Worm (Caenorhabditis elegans) whole organism, young adult: ENCODE results near the gene dnj-22.

Experiments
- F10E7.11 ChIP-seq: sonication (generic microtip); optimal IDR thresholded peaks from 2 replicates; lab custom pipeline; 2017; ENCODE audit warnings: mild to moderate bottlenecking, missing genetic modification characterization, moderate library complexity, missing compliant biosample characterization
- F22D6.2 ChIP-seq: sonication (generic microtip); optimal IDR thresholded peaks from 2 replicates; lab custom pipeline; 2016; ENCODE audit warnings: mild to moderate bottlenecking, missing genetic modification characterization, missing compliant biosample characterization
- F33H1.4 ChIP-seq: fragments of 200-800 bp; sonication (Bioruptor generic); IDR thresholded peaks from 2 replicates; pipeline ENCODE4 v1.3.6; 2022; ENCODE audit warnings: missing genetic modification reagents, missing genetic modification characterization, missing compliant biosample characterization
- F39B2.1 ChIP-seq: fragments of 200-800 bp; sonication (Bioruptor generic); IDR thresholded peaks from 2 replicates; pipeline ENCODE4 v1.3.6; 2022; ENCODE audit warnings: missing genetic modification reagents, missing genetic modification characterization, missing compliant biosample characterization
- F49E8.2 ChIP-seq: sonication (generic microtip); optimal IDR thresholded peaks from 3 replicates; lab custom pipeline; 2017; ENCODE audit warnings: missing genetic modification characterization, mild to moderate bottlenecking, missing compliant biosample characterization, antibody characterized with exemption, moderate library complexity; ENCODE audit not compliant: insufficient read depth
- F57C9.4 ChIP-seq: sonication (generic microtip); optimal IDR thresholded peaks from 2 replicates; lab custom pipeline; 2017; ENCODE audit warnings: mild to moderate bottlenecking, missing genetic modification characterization, missing compliant biosample characterization
- K11D2.4 ChIP-seq: fragments of 200-800 bp; sonication (Bioruptor generic); IDR thresholded peaks from 2 replicates; pipeline ENCODE4 v1.3.6; 2022; ENCODE audit warnings: missing genetic modification reagents, missing genetic modification characterization, missing compliant biosample characterization
- T07F8.4 ChIP-seq: sonication (generic microtip); optimal IDR thresholded peaks from 2 replicates; lab custom pipeline; 2016; ENCODE audit warnings: mild to moderate bottlenecking, missing genetic modification characterization, moderate library complexity, missing compliant biosample characterization
- ZK185.1 ChIP-seq: sonication (generic microtip); optimal IDR thresholded peaks from 2 replicates; lab custom pipeline; 2016; ENCODE audit warnings: mild to moderate bottlenecking, missing genetic modification characterization, missing compliant biosample characterization; ENCODE audit not compliant: poor library complexity, severe bottlenecking
- akir-1 ChIP-seq: fragments of 200-800 bp; sonication (Bioruptor generic); optimal IDR thresholded peaks from 2 replicates; lab custom pipeline; 2018; ENCODE audit warnings: mild to moderate bottlenecking, missing genetic modification characterization, moderate library complexity, missing compliant biosample characterization
- aptf-3 ChIP-seq: fragments of 200-800 bp; sonication (Bioruptor generic); IDR thresholded peaks from 2 replicates; pipeline ENCODE4 v1.3.6; 2022; ENCODE audit warnings: missing genetic modification characterization, missing compliant biosample characterization
- ccch-3 ChIP-seq: fragments of 200-800 bp; sonication (Bioruptor generic); optimal IDR thresholded peaks from 2 replicates; lab custom pipeline; 2018; ENCODE audit warnings: mild to moderate bottlenecking, missing genetic modification characterization, missing compliant biosample characterization
- ceh-27 ChIP-seq: fragments of 200-800 bp; sonication (Bioruptor generic); optimal IDR thresholded peaks from 2 replicates; lab custom pipeline; 2018; ENCODE audit warnings: mild to moderate bottlenecking, missing genetic modification characterization, moderate library complexity, missing compliant biosample characterization
- ceh-40 ChIP-seq: fragments of 200-800 bp; sonication (Bioruptor generic); IDR thresholded peaks from 2 replicates; pipeline ENCODE4 v1.3.6; 2022; ENCODE audit warnings: missing genetic modification characterization, missing compliant biosample characterization
- chd-7 ChIP-seq: sonication (generic microtip); optimal IDR thresholded peaks from 2 replicates; lab custom pipeline; 2016; ENCODE audit warnings: mild to moderate bottlenecking, missing genetic modification characterization, moderate library complexity, missing compliant biosample characterization
- dox-1 ChIP-seq: fragments of 200-800 bp; sonication (Bioruptor generic); IDR thresholded peaks from 2 replicates; pipeline ENCODE4 v1.3.6; 2022; ENCODE audit warnings: missing genetic modification reagents, missing genetic modification characterization, missing compliant biosample characterization
- dpl-1 ChIP-seq: fragments of 150-350 bp; optimal IDR thresholded peaks from 2 replicates; lab custom pipeline; 2014; ENCODE audit warnings: missing biosample characterization, missing genetic modification reagents, missing genetic modification characterization
- egrh-3 ChIP-seq: fragments of 200-800 bp; sonication (Bioruptor generic); IDR thresholded peaks from 2 replicates; pipeline ENCODE4 v1.3.6; 2022; ENCODE audit warnings: missing genetic modification reagents, missing genetic modification characterization, missing compliant biosample characterization
- him-1 ChIP-seq: sonication (generic microtip); optimal IDR thresholded peaks from 2 replicates; lab custom pipeline; 2016; ENCODE audit warnings: missing genotype, missing genetic modification reagents, missing genetic modification characterization, missing compliant biosample characterization
- hmg-1.2 ChIP-seq: fragments of 200-800 bp; sonication (Bioruptor generic); IDR thresholded peaks from 2 replicates; pipeline ENCODE4 v1.3.6; 2022; ENCODE audit warnings: missing genetic modification reagents, missing genetic modification characterization, missing compliant biosample characterization
- hsf-1 ChIP-seq: fragments of 200-800 bp; sonication (Bioruptor generic); IDR thresholded peaks from 2 replicates; pipeline ENCODE4 v1.3.6; 2022; ENCODE audit warnings: missing genetic modification reagents, missing genetic modification characterization, missing compliant biosample characterization
- lin-40 ChIP-seq: sonication (generic microtip); optimal IDR thresholded peaks from 2 replicates; lab custom pipeline; 2016; ENCODE audit warnings: missing genetic modification characterization, mild to moderate bottlenecking, missing compliant biosample characterization, missing genotype, missing genetic modification reagents
- madf-10 ChIP-seq: sonication (generic microtip); optimal IDR thresholded peaks from 2 replicates; lab custom pipeline; 2016; ENCODE audit warnings: mild to moderate bottlenecking, missing genetic modification characterization, missing compliant biosample characterization
- madf-6 ChIP-seq: fragments of 200-800 bp; sonication (Bioruptor generic); IDR thresholded peaks from 2 replicates; pipeline ENCODE4 v1.3.6; 2022; ENCODE audit warnings: missing genetic modification reagents, missing genetic modification characterization, missing compliant biosample characterization
- madf-8 ChIP-seq: fragments of 200-800 bp; sonication (Bioruptor generic); conservative IDR thresholded peaks from 2 replicates; pipeline ENCODE4 v1.3.6; 2022; ENCODE audit warnings: missing genetic modification reagents, missing genetic modification characterization, missing compliant biosample characterization
- mcd-1 ChIP-seq: fragments of 200-800 bp; sonication (Bioruptor generic); IDR thresholded peaks from 2 replicates; pipeline ENCODE4 v1.3.6; 2022; ENCODE audit warnings: missing genetic modification reagents, missing genetic modification characterization, missing compliant biosample characterization
- mes-4 ChIP-seq: sonication (generic microtip); optimal IDR thresholded peaks from 2 replicates; lab custom pipeline; 2016; ENCODE audit warnings: missing genotype, missing genetic modification characterization, missing compliant biosample characterization
- mxl-1 ChIP-seq: sonication (generic microtip); optimal IDR thresholded peaks from 2 replicates; lab custom pipeline; 2016; ENCODE audit warnings: missing genetic modification characterization, missing compliant biosample characterization
- nfya-2 ChIP-seq: fragments of 200-800 bp; sonication (Bioruptor generic); IDR thresholded peaks from 2 replicates; pipeline ENCODE4 v1.3.6; 2022; ENCODE audit warnings: missing genetic modification reagents, missing genetic modification characterization, missing compliant biosample characterization
- nhr-179 ChIP-seq: sonication (generic microtip); optimal IDR thresholded peaks from 2 replicates; lab custom pipeline; 2016; ENCODE audit warnings: mild to moderate bottlenecking, missing genetic modification characterization, missing compliant biosample characterization
- nhr-27 ChIP-seq: fragments of 200-800 bp; sonication (Bioruptor generic); optimal IDR thresholded peaks from 2 replicates; lab custom pipeline; 2018; ENCODE audit warnings: mild to moderate bottlenecking, missing genetic modification characterization, moderate library complexity, missing compliant biosample characterization
- nhr-90 ChIP-seq: sonication (generic microtip); optimal IDR thresholded peaks from 2 replicates; lab custom pipeline; 2016; ENCODE audit warnings: missing genotype, mild to moderate bottlenecking, missing genetic modification characterization, missing compliant biosample characterization
- pha-4 ChIP-seq: fragments of 150-350 bp; sonication (generic microtip); optimal IDR thresholded peaks from 2 replicates; lab custom pipeline; 2014; ENCODE audit warnings: missing biosample characterization, missing genetic modification reagents, missing genetic modification characterization
- rcor-1 ChIP-seq: fragments of 200-800 bp; sonication (Bioruptor generic); IDR thresholded peaks from 2 replicates; pipeline ENCODE4 v1.3.6; 2022; ENCODE audit warnings: missing genetic modification reagents, missing genetic modification characterization, missing compliant biosample characterization
- sdz-38 ChIP-seq: sonication (generic microtip); optimal IDR thresholded peaks from 2 replicates; lab custom pipeline; 2016; ENCODE audit warnings: missing genotype, missing genetic modification characterization, missing compliant biosample characterization
- sea-2 ChIP-seq: fragments of 200-800 bp; sonication (Bioruptor generic); IDR thresholded peaks from 2 replicates; pipeline ENCODE4 v1.3.6; 2022; ENCODE audit warnings: missing genetic modification characterization, missing compliant biosample characterization
- snpc-1.3 ChIP-seq: sonication (generic microtip); optimal IDR thresholded peaks from 2 replicates; lab custom pipeline; 2017; ENCODE audit warnings: missing genetic modification characterization, mild to moderate bottlenecking, missing compliant biosample characterization, antibody characterized with exemption, moderate library complexity, missing genotype, missing genetic modification reagents; ENCODE audit not compliant: insufficient read depth
- snpc-3.4 ChIP-seq: sonication (generic microtip); optimal IDR thresholded peaks from 2 replicates; lab custom pipeline; 2017; ENCODE audit warnings: missing genetic modification characterization, mild to moderate bottlenecking, missing compliant biosample characterization, antibody characterized with exemption, moderate library complexity, missing genotype, missing genetic modification reagents
- snpc-4 ChIP-seq, 5 experiments: fragments of 150-350 bp in 1 of 5; sonication (generic microtip) in 4 of 5; optimal IDR thresholded peaks; 2 replicates each; lab custom pipeline; 2014 to 2018; ENCODE audit warnings: missing genetic modification characterization in 5 of 5, missing biosample characterization in 3 of 5, antibody characterized with exemption in 2 of 5, mild to moderate bottlenecking in 2 of 5, missing compliant biosample characterization in 2 of 5, missing genotype in 2 of 5, moderate library complexity in 2 of 5, missing genetic modification reagents in 1 of 5
- tbp1 ChIP-seq: fragments of 200-800 bp; sonication (Bioruptor generic); optimal IDR thresholded peaks from 2 replicates; lab custom pipeline; 2018; ENCODE audit warnings: mild to moderate bottlenecking, missing genetic modification characterization, missing compliant biosample characterization
- unc-130 ChIP-seq: sonication (generic microtip); optimal IDR thresholded peaks from 2 replicates; lab custom pipeline; 2016; ENCODE audit warnings: missing genetic modification reagents, missing genetic modification characterization, missing compliant biosample characterization
- unc-62 ChIP-seq: fragments of 150-350 bp; optimal IDR thresholded peaks from 2 replicates; lab custom pipeline; 2014; ENCODE audit warnings: missing biosample characterization, missing genetic modification reagents, missing genetic modification characterization
- ztf-18 ChIP-seq: sonication (generic microtip); optimal IDR thresholded peaks from 2 replicates; lab custom pipeline; 2016; ENCODE audit warnings: missing genotype, mild to moderate bottlenecking, missing genetic modification characterization, missing compliant biosample characterization
- ztf-25 ChIP-seq: fragments of 200-800 bp; sonication (Bioruptor generic); IDR thresholded peaks from 2 replicates; pipeline ENCODE4 v1.3.6; 2022; ENCODE audit warnings: missing genetic modification reagents, missing genetic modification characterization, missing compliant biosample characterization
- ztf-28 ChIP-seq: fragments of 200-800 bp; sonication (Bioruptor generic); IDR thresholded peaks from 2 replicates; pipeline ENCODE4 v1.3.6; 2022; ENCODE audit warnings: missing genetic modification reagents, missing genetic modification characterization, missing compliant biosample characterization

The dnj-22 gene

DNA sequence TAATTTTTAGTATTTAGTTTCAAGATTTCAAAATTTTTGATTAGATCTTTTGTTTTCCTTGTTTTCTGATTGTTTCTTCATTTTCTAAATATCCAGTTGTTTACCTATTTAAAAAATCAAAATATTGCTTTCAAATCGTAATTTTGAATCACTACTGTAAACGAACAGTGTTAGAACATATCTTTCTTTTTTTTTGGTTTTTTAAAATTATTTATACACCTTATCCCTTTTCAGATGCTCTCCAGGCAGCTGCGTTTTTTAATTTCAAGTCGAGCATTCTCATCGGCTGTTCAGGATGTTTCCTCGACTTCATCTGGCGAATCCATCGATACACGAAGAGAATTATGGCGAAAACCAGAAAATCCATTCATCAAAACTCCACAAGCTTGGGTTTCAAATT is 5.1 kb upstream of the dnj-22 start, which contains the start of gene mrpl-4 (continued):
- TF ChIP-seq pha-4 (tag; lab: Kevin White, UChicago), result no peak
- TF ChIP-seq F22D6.2 (tag; lab: Kevin White, UChicago), result no peak

DNA sequence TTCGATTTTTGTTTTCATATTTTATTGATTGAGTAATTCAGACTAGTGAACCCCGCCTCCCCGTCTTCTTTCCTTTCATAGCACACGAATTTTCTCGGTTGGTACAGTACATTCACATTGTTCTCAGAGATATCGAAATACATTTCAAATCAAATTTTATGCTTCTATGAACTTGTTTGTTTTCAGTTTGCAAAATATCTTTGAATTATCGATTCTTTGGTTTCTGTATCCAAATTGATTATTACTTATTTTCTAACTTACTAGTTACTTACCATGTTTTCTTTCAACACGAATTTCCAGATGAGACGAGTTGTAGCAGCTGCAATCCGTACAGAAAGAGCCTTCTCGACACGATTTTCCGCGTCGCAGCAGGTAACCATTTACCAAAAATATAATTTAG is 3.5 kb upstream of the dnj-22 start, which contains the start of gene mrps-2:
TSS of gene mrps-2 (plus strand) at position 301 of the 400 bp plus-strand sequence.
- no peak for TF ChIP-seq ccch-3 (GFP tag; lab: Kevin White, UChicago)
- no peak for TF ChIP-seq F33H1.4 (GFP tag; lab: Robert Waterston, UW)
- TF ChIP-seq snpc-3.4 (tag; lab: Kevin White, UChicago), result no peak
- no peak for TF ChIP-seq hsf-1 (GFP tag; lab: Robert Waterston, UW)
- TF ChIP-seq F10E7.11, result no peak
- TF ChIP-seq madf-10, result no peak
- no peak for TF ChIP-seq madf-8 (GFP tag; lab: Robert Waterston, UW)
- TF ChIP-seq him-1 (tag; lab: Kevin White, UChicago), result no peak
- no peak for TF ChIP-seq ceh-40
- no peak for TF ChIP-seq F57C9.4
- TF ChIP-seq ztf-18 (tag; lab: Kevin White, UChicago), result no peak
- TF ChIP-seq F49E8.2 (tag; lab: Kevin White, UChicago), result no peak
- no peak for TF ChIP-seq rcor-1
- no peak for TF ChIP-seq unc-62 (GFP tag; lab: Kevin White, UChicago)
- TF ChIP-seq madf-6 (GFP tag; lab: Robert Waterston, UW), result no peak
- TF ChIP-seq sea-2 (GFP tag; lab: Robert Waterston, UW), result no peak
- TF ChIP-seq ztf-25 (GFP tag; lab: Robert Waterston, UW), result no peak

DNA sequence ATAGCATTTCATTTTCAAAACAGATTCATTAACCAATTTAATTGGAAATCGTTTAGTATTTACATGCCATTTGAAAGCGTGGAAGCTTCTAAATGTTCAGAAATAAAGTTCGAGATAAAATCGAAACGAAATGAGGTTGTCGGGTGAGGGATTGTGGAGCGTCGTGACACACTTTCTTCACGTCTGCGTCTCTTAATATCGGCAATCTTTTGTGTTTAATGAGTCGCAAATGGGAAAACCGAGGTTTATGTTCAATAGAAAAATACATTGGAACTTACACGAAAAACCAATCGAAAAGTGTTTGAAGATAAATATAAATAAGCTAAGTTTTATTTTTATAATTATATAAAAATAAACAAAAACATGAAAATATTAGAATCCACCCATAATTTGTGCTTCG is 1.1 kb downstream of the dnj-22 start:
- TF ChIP-seq sdz-38 (tag; lab: Kevin White, UChicago) (no peak), tbp1 (GFP tag; lab: Kevin White, UChicago) (no peak), lin-40 (tag; lab: Kevin White, UChicago) (no peak), ZK185.1 (tag; lab: Kevin White, UChicago) (no peak), ceh-27 (no peak), hmg-1.2 (GFP tag; lab: Robert Waterston, UW) (peak; percentile 54; the same call in 1 of the 2 replicates), ztf-28 (no peak), T07F8.4 (tag; lab: Kevin White, UChicago) (no peak), snpc-4 (GFP tag; optimal IDR thresholded peaks at IDR 0.05; lab: Kevin White, UChicago) (peak; percentile 49), snpc-4 (tag; optimal IDR thresholded peaks at IDR 0.05; lab: Kevin White, UChicago) (peak in 1 of 4 experiments; percentile 51), egrh-3 (no peak), chd-7 (no peak), unc-62 (GFP tag; lab: Kevin White, UChicago) (no peak), aptf-3 (GFP tag; lab: Robert Waterston, UW) (no peak), nfya-2 (no peak), mes-4 (tag; lab: Kevin White, UChicago) (no peak), nhr-179 (tag; lab: Kevin White, UChicago) (no peak), F22D6.2 (tag; lab: Kevin White, UChicago) (no peak), mcd-1 (GFP tag; lab: Robert Waterston, UW) (peak; percentile 10; the same call in 1 of the 2 replicates), nhr-90 (no peak), dox-1 (GFP tag; lab: Robert Waterston, UW) (no peak), akir-1 (GFP tag; lab: Kevin White, UChicago) (no peak), F57C9.4 (no peak), madf-6 (GFP tag; lab: Robert Waterston, UW) (peak; percentile 25; the same call in 1 of the 2 replicates), F39B2.1 (GFP tag; lab: Robert Waterston, UW) (no peak), unc-130 (GFP tag; lab: Kevin White, UChicago) (no peak), him-1 (tag; lab: Kevin White, UChicago) (no peak), dpl-1 (GFP tag; lab: Kevin White, UChicago) (no peak), snpc-1.3 (tag; lab: Kevin White, UChicago) (no peak), F10E7.11 (no peak), mxl-1 (tag; lab: Kevin White, UChicago) (no peak), nhr-27 (tag; lab: Kevin White, UChicago) (no peak), K11D2.4 (GFP tag; lab: Robert Waterston, UW) (no peak)
